Worm (Caenorhabditis elegans): ENCODE results near the gene K07C5.9.

K07C5.9 gene

DNA sequence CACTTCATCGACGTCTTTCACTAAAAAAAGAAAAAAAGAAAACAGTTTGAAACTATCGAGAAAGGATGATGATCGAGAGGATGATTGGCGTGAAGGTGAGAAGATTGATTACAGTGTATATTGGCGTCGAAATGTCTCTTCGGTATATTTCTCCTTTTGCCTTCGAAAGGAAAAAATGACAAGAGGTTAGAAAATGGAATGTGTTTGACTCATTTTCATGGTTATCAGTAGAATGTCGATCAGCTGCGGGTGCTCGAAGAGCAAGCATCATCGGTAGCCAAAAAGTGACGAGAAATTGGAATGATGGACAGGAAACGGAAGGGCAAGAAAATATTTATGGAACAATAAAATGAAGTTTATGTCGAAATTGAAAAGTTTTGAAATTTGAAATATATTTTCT, 16.1 kb downstream of the K07C5.9 start:
- TF ChIP-seq dve-1 (tag; optimal IDR thresholded peaks at IDR 0.05; ENCODE audit: insufficient read depth) (peak; percentile 43), lin-13 (GFP tag; optimal IDR thresholded peaks at IDR 0.05) (no peak), daf-16 (GFP tag; optimal IDR thresholded peaks at IDR 0.05) (no peak), daf-16 (tag; optimal IDR thresholded peaks at IDR 0.05) (no peak), R02D3.7 (tag; optimal IDR thresholded peaks at IDR 0.05) (no peak), ceh-62 (tag; optimal IDR thresholded peaks at IDR 0.05) (no peak), dmd-9 (GFP tag; IDR thresholded peaks at IDR 0.05) (no peak), ceh-28 (tag; optimal IDR thresholded peaks at IDR 0.05) (no peak), madf-9 (GFP tag; conservative IDR thresholded peaks at IDR 0.05) (no peak), unc-39 (tag; optimal IDR thresholded peaks at IDR 0.05) (no peak), nhr-28 (tag; optimal IDR thresholded peaks at IDR 0.05) (peak; percentile 47), tra-1 (GFP tag; IDR thresholded peaks at IDR 0.05) (peak; percentile 58; the same call in 1 of the 2 replicates), zip-11 (GFP tag; IDR thresholded peaks at IDR 0.05) (no peak), dmd-6 (GFP tag; IDR thresholded peaks at IDR 0.05) (peak; percentile 98), zfp-2 (tag; optimal IDR thresholded peaks at IDR 0.05) (no peak), pha-4 (GFP tag; IDR thresholded peaks at IDR 0.05) (no peak), pha-4 (tag; optimal IDR thresholded peaks at IDR 0.05) (no peak), snpc-1.2 (GFP tag; IDR thresholded peaks at IDR 0.05) (no peak), arid-1 (GFP tag; conservative IDR thresholded peaks at IDR 0.05) (no peak), hlh-11 (tag; optimal IDR thresholded peaks at IDR 0.05) (peak; percentile 63), nhr-48 (tag; optimal IDR thresholded peaks at IDR 0.05) (peak; percentile 74), lir-3 (tag; optimal IDR thresholded peaks at IDR 0.05) (no peak), pqm-1 (tag; optimal IDR thresholded peaks at IDR 0.05) (peak; percentile 20), F44E2.7 (GFP tag; IDR thresholded peaks at IDR 0.05) (no peak), nhr-6 (tag; optimal IDR thresholded peaks at IDR 0.05) (no peak), ceh-20 (GFP tag; IDR thresholded peaks at IDR 0.05) (0 out of 2 replicates have a peak, but pooled peaks have one; percentile 21), spr-3 (GFP tag; optimal IDR thresholded peaks at IDR 0.05) (no peak), skn-1 (tag; optimal IDR thresholded peaks at IDR 0.05) (no peak)

DNA sequence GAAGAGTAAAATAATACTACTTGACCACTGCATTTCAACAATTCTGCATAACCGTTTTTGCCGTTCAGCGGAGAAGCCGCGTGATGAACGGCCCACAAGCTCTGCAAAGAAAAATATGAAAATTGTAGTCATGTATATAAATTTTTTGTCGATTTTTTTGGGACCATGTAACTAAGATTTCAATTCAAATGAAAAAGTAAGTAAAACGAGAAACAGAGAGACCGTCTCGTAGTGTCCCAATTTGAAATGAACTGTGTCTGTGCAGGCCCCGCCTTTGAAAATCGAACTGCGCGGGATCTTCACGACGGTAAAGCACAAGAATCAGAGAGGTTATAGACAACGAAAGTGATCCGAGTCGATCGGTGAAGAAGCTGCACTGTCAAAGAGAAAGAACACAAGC, 17.9 kb downstream of the K07C5.9 start, which contains the start of gene crm-1:
crm-1 (minus strand) TSS at position 101 of the 400 bp plus-strand sequence.
- no peak for TF ChIP-seq mep-1 (tag; optimal IDR thresholded peaks at IDR 0.05)
- no peak for TF ChIP-seq spr-1 (tag; optimal IDR thresholded peaks at IDR 0.05)
- TF ChIP-seq zip-2 (tag; optimal IDR thresholded peaks at IDR 0.05), result no peak
- no peak for TF ChIP-seq lim-7 (GFP tag; IDR thresholded peaks at IDR 0.05)
- TF ChIP-seq daf-19 (GFP tag; conservative IDR thresholded peaks at IDR 0.05), result no peak
- TF ChIP-seq T20F7.1 (GFP tag; optimal IDR thresholded peaks at IDR 0.05), result no peak
- TF ChIP-seq aha-1 (tag), result peak; percentile 19

DNA sequence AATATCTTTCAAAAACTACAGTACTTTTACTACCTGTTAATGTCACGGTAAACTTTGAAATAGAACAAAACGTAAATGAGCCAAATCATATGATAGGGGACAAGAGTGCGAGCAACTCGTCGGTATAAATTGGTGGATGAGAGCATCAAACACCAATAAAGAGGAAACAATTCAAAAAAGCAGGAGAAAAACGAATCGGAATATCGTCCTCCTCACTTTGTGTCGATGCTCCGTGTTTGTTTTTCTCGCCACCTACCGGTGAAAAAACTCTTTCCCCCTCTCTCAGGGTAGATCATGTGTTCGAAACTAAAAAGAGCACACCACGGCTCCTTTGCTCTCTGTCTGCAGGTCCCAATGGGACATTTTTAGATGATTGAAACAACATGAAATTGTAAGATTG, 21.9 kb downstream of the K07C5.9 start:
- TF ChIP-seq pha-4 (GFP tag; IDR thresholded peaks at IDR 0.05) (no peak), pha-4 (tag; optimal IDR thresholded peaks at IDR 0.05) (peak; percentile 63), zip-11 (GFP tag; IDR thresholded peaks at IDR 0.05) (no peak), php-3 (GFP tag; IDR thresholded peaks at IDR 0.05) (no peak), ama-1 (optimal IDR thresholded peaks at IDR 0.05) (no peak), ceh-20 (GFP tag; IDR thresholded peaks at IDR 0.05) (0 out of 2 replicates have a peak, but pooled peaks have one; percentile 34)

DNA sequence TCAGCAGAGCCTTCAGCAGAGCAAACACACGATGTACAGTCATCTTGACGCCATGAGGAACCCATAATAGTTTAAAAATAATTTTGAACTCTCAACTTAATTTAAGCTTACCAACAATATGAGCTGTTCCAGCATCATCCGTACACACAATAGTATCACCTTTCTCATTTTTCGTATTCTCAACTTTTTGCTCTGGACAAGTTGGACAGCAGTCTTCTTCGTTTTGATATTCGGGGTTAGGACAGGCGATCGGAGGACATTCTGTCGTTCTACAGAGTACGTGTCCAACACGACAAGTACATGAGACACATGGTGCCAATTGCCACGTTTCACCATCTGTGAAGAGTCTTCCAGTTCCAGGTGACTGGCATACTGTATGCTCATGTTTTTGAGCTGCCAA, 26.4 kb downstream of the K07C5.9 start:
- TF ChIP-seq rbr-2 (tag; optimal IDR thresholded peaks at IDR 0.05) (no peak), unc-62 (GFP tag; optimal IDR thresholded peaks at IDR 0.05 in 1 of 2) (peak in 1 of 2 experiments; percentile 97), unc-62 (tag; optimal IDR thresholded peaks at IDR 0.05) (no peak)
